4 fruit fly cellular contexts compared by ENCODE assay signal in genomic region chr2L:5072357-5072756, dm6.
TF ChIP-seq lines count a peak whose summit lies in the region.

No protein-coding gene starts in this region.

- no peak for TF ChIP-seq CTCF in whole organism, embryonic (GFP tag; optimal IDR thresholded peaks at IDR 0.05; lab: Kevin White, UChicago)

TF ChIP-seq in whole organism, adult, 20 proteins besides CTCF, POLR2A, EP300 and RAD21:
- TF ChIP-seq bab1 (GFP tag; optimal IDR thresholded peaks at IDR 0.05; lab: Kevin White, UChicago) (no peak), kay (GFP tag; lab: Kevin White, UChicago; ENCODE audit: borderline replicate concordance) (peak; percentile 64), tj (GFP tag; optimal IDR thresholded peaks at IDR 0.05; lab: Kevin White, UChicago) (peak; percentile 2), CG1620 (GFP tag; optimal IDR thresholded peaks at IDR 0.05; lab: Kevin White, UChicago) (no peak)

TF ChIP-seq in whole organism, embryonic, 481 proteins besides CTCF, POLR2A, EP300 and RAD21:
- TF ChIP-seq Dad (GFP tag; optimal IDR thresholded peaks at IDR 0.05; lab: Kevin White, UChicago), result no peak
- TF ChIP-seq CG18619 (GFP tag; optimal IDR thresholded peaks at IDR 0.05; lab: Kevin White, UChicago), result no peak
- no peak for TF ChIP-seq Side (GFP tag; optimal IDR thresholded peaks at IDR 0.05; lab: Kevin White, UChicago)
- TF ChIP-seq en (GFP tag; optimal IDR thresholded peaks at IDR 0.05; lab: Kevin White, UChicago), result no peak
- TF ChIP-seq lab (GFP tag; optimal IDR thresholded peaks at IDR 0.05; lab: Kevin White, UChicago), result no peak
- peak in 1 of 2 experiments; percentile 39 for TF ChIP-seq eve (GFP tag; optimal IDR thresholded peaks at IDR 0.05; lab: Kevin White, UChicago)
- TF ChIP-seq CG2199 (GFP tag; IDR thresholded peaks at IDR 0.05; lab: Robert Waterston, UW), result no peak
- TF ChIP-seq Sox100B (GFP tag; optimal IDR thresholded peaks at IDR 0.05; lab: Kevin White, UChicago), result no peak
- peak; percentile 68 for TF ChIP-seq sens (GFP tag; lab: Kevin White, UChicago)
- no peak for TF ChIP-seq Rfx (GFP tag; IDR thresholded peaks at IDR 0.05; lab: Robert Waterston, UW)

TF ChIP-seq in whole organism, prepupa, 60 proteins besides CTCF, POLR2A, EP300 and RAD21:
- TF ChIP-seq eg (GFP tag; IDR thresholded peaks at IDR 0.05; lab: Robert Waterston, UW) (no peak), Eip78C (GFP tag; lab: Kevin White, UChicago) (peak; percentile 26)

TF ChIP-seq in whole organism, pupa, 21 proteins besides CTCF, POLR2A, EP300 and RAD21:
- TF ChIP-seq CG13204 (GFP tag; optimal IDR thresholded peaks at IDR 0.05; lab: Kevin White, UChicago), result no peak
- peak; percentile 34 for TF ChIP-seq EcR (GFP tag; optimal IDR thresholded peaks at IDR 0.05; lab: Kevin White, UChicago)
- TF ChIP-seq CG8301 (tag; optimal IDR thresholded peaks at IDR 0.05; lab: Kevin White, UChicago), result no peak
